Worm (Caenorhabditis elegans) whole organism, L3 larva: ENCODE data around the gene skn-1.

Source experiments
- mdl-1 ChIP-seq: fragments of 150-350 bp; optimal IDR thresholded peaks from 2 replicates; lab custom pipeline; 2014; ENCODE audit warnings: missing biosample characterization, missing genetic modification characterization
- nhr-11 ChIP-seq: fragments of 150-350 bp; optimal IDR thresholded peaks from 2 replicates; lab custom pipeline; 2014; ENCODE audit warnings: missing biosample characterization, missing genetic modification characterization
- unc-62 ChIP-seq: fragments of 150-350 bp; sonication (generic microtip); optimal IDR thresholded peaks from 4 replicates; lab custom pipeline; 2014; ENCODE audit warnings: missing biosample characterization, missing genetic modification reagents, missing genetic modification characterization

- no peak for TF ChIP-seq nhr-11 (tag; lab: Kevin White, UChicago)
- no peak for TF ChIP-seq mdl-1 (tag; lab: Kevin White, UChicago)
- no peak for TF ChIP-seq unc-62 (GFP tag; lab: Kevin White, UChicago)
Observed at ce11 chrIV:5662073-5662472, 1.9 kb upstream of the skn-1 start.
